Worm (Caenorhabditis elegans): ENCODE data around the gene F19G12.9.

The F19G12.9 gene

DNA sequence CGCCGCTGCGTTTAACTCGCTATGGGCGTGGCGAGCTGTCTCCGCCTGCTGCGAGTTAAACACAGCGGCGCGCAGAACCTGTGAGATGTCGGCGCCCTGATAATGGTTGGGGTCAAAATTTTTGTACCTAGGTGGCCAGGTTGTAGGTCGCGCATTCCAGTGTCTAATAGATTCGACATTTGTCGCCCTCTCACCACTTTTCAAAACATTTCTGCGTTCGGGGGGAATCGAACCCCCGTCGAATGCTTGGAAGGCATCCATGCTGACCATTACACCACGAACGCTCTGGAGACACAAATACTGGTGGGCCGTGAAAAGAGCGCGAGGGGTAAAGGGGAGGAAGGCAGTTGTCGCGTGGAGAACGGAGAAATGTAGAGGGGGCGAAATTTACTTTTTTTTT, 39.6 kb upstream of the F19G12.9 start (continued):
- TF ChIP-seq efl-1 (optimal IDR thresholded peaks at IDR 0.05) (peak; percentile 9 to 24), efl-1 (GFP tag; optimal IDR thresholded peaks at IDR 0.05 in 1 of 2) (peak in 1 of 2 experiments; percentile 63), ceh-88 (GFP tag; IDR thresholded peaks at IDR 0.05) (0 out of 2 replicates have a peak, but pooled peaks have one; percentile 20), jun-1 (tag; optimal IDR thresholded peaks at IDR 0.05) (peak; percentile 68), lin-39 (tag; optimal IDR thresholded peaks at IDR 0.05) (no peak), dpl-1 (GFP tag; optimal IDR thresholded peaks at IDR 0.05) (peak in 1 of 3 experiments; percentile 19), tlp-1 (tag; optimal IDR thresholded peaks at IDR 0.05) (no peak), mdl-1 (tag; optimal IDR thresholded peaks at IDR 0.05) (peak in 1 of 2 experiments; percentile 71), unc-86 (tag; optimal IDR thresholded peaks at IDR 0.05) (peak; percentile 17), nhr-71 (tag; optimal IDR thresholded peaks at IDR 0.05) (peak; percentile 44), mep-1 (tag; optimal IDR thresholded peaks at IDR 0.05) (peak; percentile 42), ceh-8 (GFP tag; optimal IDR thresholded peaks at IDR 0.05) (peak; percentile 55), hlh-17 (GFP tag; optimal IDR thresholded peaks at IDR 0.05; ENCODE audit: borderline replicate concordance) (no peak), snpc-4 (tag; optimal IDR thresholded peaks at IDR 0.05) (peak; percentile 69), dsc-1 (tag; optimal IDR thresholded peaks at IDR 0.05) (peak; percentile 67), C04F5.9 (tag; optimal IDR thresholded peaks at IDR 0.05) (no peak), ama-1 (optimal IDR thresholded peaks at IDR 0.05) (no peak), nhr-20 (tag; optimal IDR thresholded peaks at IDR 0.05) (peak; percentile 34), ets-5 (GFP tag; IDR thresholded peaks at IDR 0.05) (no peak), fos-1 (tag; optimal IDR thresholded peaks at IDR 0.05) (peak; percentile 36), blmp-1 (tag; optimal IDR thresholded peaks at IDR 0.05) (no peak), skn-1 (tag; optimal IDR thresholded peaks at IDR 0.05) (peak; percentile 81), fkh-10 (GFP tag; optimal IDR thresholded peaks at IDR 0.05) (peak; percentile 72)

ce11 chrX:1381565-1381964, 37.4 kb upstream of the F19G12.9 start, which contains the start of gene F56C3.10:
TSS of gene F56C3.10 (minus strand) at chrX:1381665.
- TF ChIP-seq unc-86 (tag; optimal IDR thresholded peaks at IDR 0.05) (no peak), nhr-90 (tag; optimal IDR thresholded peaks at IDR 0.05; ENCODE audit: poor library complexity) (no peak), C34B4.2 (tag; optimal IDR thresholded peaks at IDR 0.05) (no peak), nhr-71 (tag; optimal IDR thresholded peaks at IDR 0.05) (no peak), zip-4 (GFP tag; optimal IDR thresholded peaks at IDR 0.05) (no peak), efl-3 (GFP tag; optimal IDR thresholded peaks at IDR 0.05) (no peak), aha-1 (tag; optimal IDR thresholded peaks at IDR 0.05) (no peak), unc-62 (GFP tag; optimal IDR thresholded peaks at IDR 0.05) (no peak), tlp-1 (tag; optimal IDR thresholded peaks at IDR 0.05) (no peak)

- no peak for TF ChIP-seq unc-86 (tag; optimal IDR thresholded peaks at IDR 0.05)
- no peak for TF ChIP-seq mef-2 (tag; optimal IDR thresholded peaks at IDR 0.05)
These were observed 35.5 kb upstream of the F19G12.9 start for ce11 chrX:1383546-1383945.

DNA sequence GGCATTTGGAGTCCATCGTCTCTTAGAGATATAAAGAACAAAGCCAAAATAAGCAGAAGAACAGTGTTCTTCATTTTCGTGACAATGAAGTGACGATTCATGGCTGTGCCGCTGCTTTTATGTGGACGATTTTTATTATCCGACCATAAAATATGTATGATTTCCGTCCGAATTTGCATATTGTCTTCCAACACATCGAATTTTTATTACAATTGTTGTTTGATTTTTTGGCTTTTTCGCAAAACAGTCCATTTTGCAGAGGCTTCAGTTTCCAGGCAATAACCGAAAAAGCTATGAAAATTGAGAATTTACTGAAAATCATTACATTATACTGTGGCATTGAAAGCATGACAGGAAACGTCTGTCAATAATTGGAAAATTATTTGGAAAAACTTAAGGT, 34.5 kb upstream of the F19G12.9 start, which contains the start of gene F56C3.8:
Gene F56C3.8, minus strand, starts transcription at position 101 of the 400 bp plus-strand sequence.
- TF ChIP-seq elt-2 (tag; optimal IDR thresholded peaks at IDR 0.05) = no peak
- no peak for TF ChIP-seq alr-1 (tag; optimal IDR thresholded peaks at IDR 0.05; ENCODE audit: borderline replicate concordance)
- TF ChIP-seq aha-1 (tag; optimal IDR thresholded peaks at IDR 0.05) = no peak
- no peak for TF ChIP-seq nhr-19 (GFP tag; conservative IDR thresholded peaks at IDR 0.05)

ce11 chrX:1386893-1387367, 32.1 kb upstream of the F19G12.9 start, which contains the start of gene F56C3.1:
TSS of gene F56C3.1 (plus strand) at chrX:1387317.
- TF ChIP-seq swsn-7 (tag; optimal IDR thresholded peaks at IDR 0.05) = no peak
- no peak for TF ChIP-seq snpc-4 (tag; optimal IDR thresholded peaks at IDR 0.05)
- TF ChIP-seq unc-86 (tag; optimal IDR thresholded peaks at IDR 0.05) = no peak
- no peak for TF ChIP-seq pax-3 (tag; optimal IDR thresholded peaks at IDR 0.05)
- no peak for TF ChIP-seq elt-2 (tag; optimal IDR thresholded peaks at IDR 0.05)
- no peak for TF ChIP-seq xbp-1 (tag; optimal IDR thresholded peaks at IDR 0.05)
- TF ChIP-seq dpl-1 (GFP tag; optimal IDR thresholded peaks at IDR 0.05) = no peak
- TF ChIP-seq unc-62 (GFP tag; optimal IDR thresholded peaks at IDR 0.05) = no peak
- no peak for TF ChIP-seq skn-1 (tag; optimal IDR thresholded peaks at IDR 0.05)
- no peak for TF ChIP-seq hlh-4 (tag; optimal IDR thresholded peaks at IDR 0.05)
- no peak for TF ChIP-seq zag-1 (tag; optimal IDR thresholded peaks at IDR 0.05)
- no peak for TF ChIP-seq lin-15B (tag; optimal IDR thresholded peaks at IDR 0.05)
- no peak for TF ChIP-seq fkh-10 (GFP tag; optimal IDR thresholded peaks at IDR 0.05)
- TF ChIP-seq nhr-12 (tag; optimal IDR thresholded peaks at IDR 0.05) = no peak
- TF ChIP-seq pqm-1 (tag; optimal IDR thresholded peaks at IDR 0.05) = no peak
- no peak for TF ChIP-seq nhr-77 (tag; optimal IDR thresholded peaks at IDR 0.05)
- no peak for TF ChIP-seq nhr-28 (tag; optimal IDR thresholded peaks at IDR 0.05)
- TF ChIP-seq lin-39 (tag; optimal IDR thresholded peaks at IDR 0.05) = no peak
- no peak for TF ChIP-seq nhr-85 (tag)
- TF ChIP-seq fos-1 (tag; optimal IDR thresholded peaks at IDR 0.05) = no peak

Measured in whole organism, L1 larva.